Worm (Caenorhabditis elegans) whole organism, mixed stage, embryonic: ENCODE measurements around the gene fbxb-74.
A peak's percentile ranks its signal among the peaks of the same experiment; 100 is the strongest.

Experiments
- M03D4.4 ChIP-seq: sonication (generic microtip); optimal IDR thresholded peaks from 2 replicates; lab custom pipeline; 2017; ENCODE audit warnings: mild to moderate bottlenecking, missing genetic modification characterization, missing compliant biosample characterization
- bed-3 ChIP-seq: fragments of 200-800 bp; sonication (Bioruptor generic); optimal IDR thresholded peaks from 3 replicates; lab custom pipeline; 2018; ENCODE audit warnings: mild to moderate bottlenecking, missing genetic modification characterization, moderate library complexity, missing compliant biosample characterization
- ceh-39 ChIP-seq: fragments of 150-350 bp; optimal IDR thresholded peaks from 2 replicates; lab custom pipeline; 2014; ENCODE audit warnings: missing biosample characterization, missing genetic modification characterization
- ceh-43 ChIP-seq: fragments of 200-800 bp; sonication (Bioruptor generic); optimal IDR thresholded peaks from 2 replicates; lab custom pipeline; 2018; ENCODE audit warnings: mild to moderate bottlenecking, missing genetic modification characterization, moderate library complexity, missing compliant biosample characterization
- ceh-83 ChIP-seq: fragments of 200-800 bp; sonication (Bioruptor generic); optimal IDR thresholded peaks from 2 replicates; lab custom pipeline; 2018; ENCODE audit warnings: mild to moderate bottlenecking, missing genetic modification characterization, missing compliant biosample characterization
- ces-1 ChIP-seq: fragments of 150-350 bp; optimal IDR thresholded peaks from 2 replicates; lab custom pipeline; 2014; ENCODE audit warnings: missing biosample characterization, missing genetic modification reagents, missing genetic modification characterization
- cnd-1 ChIP-seq: fragments of 200-800 bp; sonication (Bioruptor generic); optimal IDR thresholded peaks from 2 replicates; lab custom pipeline; 2018; ENCODE audit warnings: mild to moderate bottlenecking, missing genetic modification characterization, missing compliant biosample characterization
- drap-1 ChIP-seq: fragments of 200-800 bp; sonication (Bioruptor generic); optimal IDR thresholded peaks from 3 replicates; lab custom pipeline; 2018; ENCODE audit warnings: mild to moderate bottlenecking, missing genetic modification characterization, missing compliant biosample characterization
- elt-1 ChIP-seq: sonication (generic microtip); optimal IDR thresholded peaks from 2 replicates; lab custom pipeline; 2017; ENCODE audit warnings: missing genetic modification characterization, mild to moderate bottlenecking, missing compliant biosample characterization, antibody characterized with exemption, moderate library complexity, borderline replicate concordance; ENCODE audit not compliant: insufficient read depth
- elt-3 ChIP-seq: fragments of 150-350 bp; optimal IDR thresholded peaks from 2 replicates; lab custom pipeline; 2014; ENCODE audit warnings: missing biosample characterization, missing genetic modification characterization
- flh-1 ChIP-seq: fragments of 200-800 bp; sonication (Bioruptor generic); optimal IDR thresholded peaks from 2 replicates; lab custom pipeline; 2018; ENCODE audit warnings: mild to moderate bottlenecking, missing genetic modification characterization, moderate library complexity, missing compliant biosample characterization
- ham-2 ChIP-seq: fragments of 200-800 bp; sonication (Bioruptor generic); optimal IDR thresholded peaks from 2 replicates; lab custom pipeline; 2018; ENCODE audit warnings: mild to moderate bottlenecking, missing genetic modification characterization, missing compliant biosample characterization
- hlh-1 ChIP-seq: fragments of 150-350 bp; optimal IDR thresholded peaks from 2 replicates; lab custom pipeline; 2014; ENCODE audit warnings: missing biosample characterization, missing genetic modification reagents, missing genetic modification characterization
- lin-13 ChIP-seq: fragments of 150-350 bp; optimal IDR thresholded peaks from 2 replicates; lab custom pipeline; 2014; ENCODE audit warnings: missing biosample characterization, missing genetic modification characterization
- lin-32 ChIP-seq: fragments of 200-800 bp; sonication (Bioruptor generic); optimal IDR thresholded peaks from 2 replicates; lab custom pipeline; 2018; ENCODE audit warnings: mild to moderate bottlenecking, missing genetic modification characterization, missing compliant biosample characterization
- lsy-2 ChIP-seq: fragments of 150-350 bp; optimal IDR thresholded peaks from 2 replicates; lab custom pipeline; 2014; ENCODE audit warnings: missing biosample characterization, missing genetic modification characterization
- mab-5 ChIP-seq: fragments of 150-350 bp; optimal IDR thresholded peaks from 2 replicates; lab custom pipeline; 2014; ENCODE audit warnings: missing biosample characterization, missing genetic modification characterization
- mep-1 ChIP-seq: fragments of 150-350 bp; optimal IDR thresholded peaks from 2 replicates; lab custom pipeline; 2017; ENCODE audit warnings: missing biosample characterization, missing genetic modification reagents, missing genetic modification characterization, inconsistent platforms
- mls-2 ChIP-seq: sonication (generic microtip); optimal IDR thresholded peaks from 2 replicates; lab custom pipeline; 2016; ENCODE audit warnings: mild to moderate bottlenecking, missing genetic modification characterization, moderate library complexity, missing compliant biosample characterization
- nhr-12 ChIP-seq: fragments of 150-350 bp; optimal IDR thresholded peaks from 2 replicates; lab custom pipeline; 2014; ENCODE audit warnings: missing biosample characterization, missing genetic modification characterization
- nhr-237 ChIP-seq: fragments of 150-350 bp; optimal IDR thresholded peaks from 2 replicates; lab custom pipeline; 2014; ENCODE audit warnings: missing biosample characterization, missing genetic modification characterization
- nhr-28 ChIP-seq: fragments of 150-350 bp; optimal IDR thresholded peaks from 2 replicates; lab custom pipeline; 2014; ENCODE audit warnings: missing biosample characterization, missing genetic modification characterization
- nhr-76 ChIP-seq: sonication (generic microtip); optimal IDR thresholded peaks from 2 replicates; lab custom pipeline; 2017; ENCODE audit warnings: missing biosample characterization, missing genetic modification characterization
- pha-4 ChIP-seq: fragments of 150-350 bp; optimal IDR thresholded peaks from 2 replicates; lab custom pipeline; 2018; ENCODE audit warnings: missing biosample characterization, missing genetic modification reagents, missing genetic modification characterization
- sem-2 ChIP-seq: fragments of 200-800 bp; sonication (Bioruptor generic); optimal IDR thresholded peaks from 2 replicates; lab custom pipeline; 2018; ENCODE audit warnings: mild to moderate bottlenecking, missing genetic modification characterization, missing compliant biosample characterization
- snpc-4 ChIP-seq: fragments of 150-350 bp; optimal IDR thresholded peaks from 2 replicates; lab custom pipeline; 2014; ENCODE audit warnings: missing biosample characterization, missing genetic modification characterization
- sptf-1 ChIP-seq: sonication (generic microtip); optimal IDR thresholded peaks from 2 replicates; lab custom pipeline; 2017; ENCODE audit warnings: mild to moderate bottlenecking, missing genetic modification characterization, moderate library complexity, missing compliant biosample characterization
- tbx-8 ChIP-seq: fragments of 200-800 bp; sonication (Bioruptor generic); optimal IDR thresholded peaks from 2 replicates; lab custom pipeline; 2018; ENCODE audit warnings: mild to moderate bottlenecking, missing genetic modification characterization, moderate library complexity, missing compliant biosample characterization
- unc-120 ChIP-seq: sonication (generic microtip); optimal IDR thresholded peaks from 2 replicates; lab custom pipeline; 2017; ENCODE audit warnings: missing genetic modification characterization, missing compliant biosample characterization; ENCODE audit not compliant: poor library complexity, severe bottlenecking
- unc-39 ChIP-seq: fragments of 150-350 bp; optimal IDR thresholded peaks from 2 replicates; lab custom pipeline; 2014; ENCODE audit warnings: missing biosample characterization, missing genetic modification characterization
- unc-62 ChIP-seq: fragments of 150-350 bp; optimal IDR thresholded peaks from 2 replicates; lab custom pipeline; 2014; ENCODE audit warnings: missing biosample characterization, missing genetic modification reagents, missing genetic modification characterization
- zip-8 ChIP-seq: fragments of 150-350 bp; optimal IDR thresholded peaks from 2 replicates; lab custom pipeline; 2014; ENCODE audit warnings: missing biosample characterization, missing genetic modification characterization
- ztf-11 ChIP-seq: fragments of 150-350 bp; optimal IDR thresholded peaks from 2 replicates; lab custom pipeline; 2014; ENCODE audit warnings: missing biosample characterization, missing genetic modification characterization

The fbxb-74 gene

ce11 chrIV:4413114-4413513 lies 26.0 kb downstream of the fbxb-74 start:
- no peak for TF ChIP-seq ceh-43 (GFP tag; lab: Kevin White, UChicago)

- peak; percentile 0 for TF ChIP-seq sem-2
- no peak for TF ChIP-seq tbx-8 (GFP tag; lab: Kevin White, UChicago)
- TF ChIP-seq unc-62 (GFP tag; lab: Kevin White, UChicago): no peak
- no peak for TF ChIP-seq mep-1 (tag; lab: Kevin White, UChicago)
- TF ChIP-seq sptf-1 (tag; lab: Kevin White, UChicago): no peak
- no peak for TF ChIP-seq nhr-28 (tag; lab: Kevin White, UChicago)
- no peak for TF ChIP-seq ham-2 (GFP tag; lab: Kevin White, UChicago)
- TF ChIP-seq unc-120 (tag; lab: Kevin White, UChicago): no peak
- TF ChIP-seq, all 35 proteins: peak for 1
Observed at ce11 chrIV:4411948-4412335, 27.1 kb downstream of the fbxb-74 start.

- TF ChIP-seq nhr-76 (tag; lab: Kevin White, UChicago): no peak
Observed at ce11 chrIV:4411311-4411947, 27.7 kb downstream of the fbxb-74 start.

ce11 chrIV:4410526-4410925 lies 28.6 kb downstream of the fbxb-74 start:
- TF ChIP-seq mep-1 (tag; lab: Kevin White, UChicago) (no peak), nhr-237 (tag; lab: Kevin White, UChicago) (no peak), nhr-76 (tag; lab: Kevin White, UChicago) (no peak), lin-13 (tag; lab: Kevin White, UChicago) (no peak)

ce11 chrIV:4408714-4409113 lies 30.4 kb downstream of the fbxb-74 start:
- TF ChIP-seq zip-8 (no peak), ces-1 (no peak), sem-2 (no peak), hlh-1 (tag; lab: Kevin White, UChicago) (no peak), nhr-76 (tag; lab: Kevin White, UChicago) (no peak), sptf-1 (tag; lab: Kevin White, UChicago) (no peak), elt-3 (tag; lab: Kevin White, UChicago) (no peak), bed-3 (GFP tag; lab: Kevin White, UChicago) (no peak), ceh-83 (no peak), unc-39 (tag; lab: Kevin White, UChicago) (no peak), M03D4.4 (tag; lab: Kevin White, UChicago) (no peak), lin-13 (tag; lab: Kevin White, UChicago) (no peak), mab-5 (tag; lab: Kevin White, UChicago) (no peak), mls-2 (no peak), flh-1 (no peak)

ce11 chrIV:4407055-4407461 lies 32.0 kb downstream of the fbxb-74 start:
- TF ChIP-seq drap-1 (GFP tag; lab: Kevin White, UChicago) (peak; percentile 20), tbx-8 (GFP tag; lab: Kevin White, UChicago) (no peak), pha-4 (peak; percentile 56), sem-2 (no peak), nhr-237 (tag; lab: Kevin White, UChicago) (peak; percentile 60), unc-120 (tag; lab: Kevin White, UChicago) (peak; percentile 48), M03D4.4 (tag; lab: Kevin White, UChicago) (peak; percentile 3), ztf-11 (no peak), lsy-2 (tag; lab: Kevin White, UChicago) (peak; percentile 11)
- TF ChIP-seq, all 35 proteins: peak for 6

- TF ChIP-seq nhr-12 (tag; lab: Kevin White, UChicago): no peak
- TF ChIP-seq snpc-4 (tag; lab: Kevin White, UChicago): no peak
- TF ChIP-seq mep-1 (tag; lab: Kevin White, UChicago): peak; percentile 71
- TF ChIP-seq elt-1 (tag; lab: Kevin White, UChicago): peak; percentile 37
- TF ChIP-seq lin-13 (tag; lab: Kevin White, UChicago): peak; percentile 41
- TF ChIP-seq mab-5 (tag; lab: Kevin White, UChicago): no peak
- no peak for TF ChIP-seq ztf-11
- peak; percentile 45 for TF ChIP-seq lsy-2 (tag; lab: Kevin White, UChicago)
- TF ChIP-seq ham-2 (GFP tag; lab: Kevin White, UChicago): peak; percentile 46
- TF ChIP-seq nhr-237 (tag; lab: Kevin White, UChicago): no peak
- TF ChIP-seq hlh-1 (tag; lab: Kevin White, UChicago): peak; percentile 55
- TF ChIP-seq sptf-1 (tag; lab: Kevin White, UChicago): peak; percentile 27
- peak; percentile 8 for TF ChIP-seq mls-2
- peak; percentile 17 for TF ChIP-seq ceh-43 (GFP tag; lab: Kevin White, UChicago)
- peak; percentile 54 for TF ChIP-seq cnd-1
- peak; percentile 5 for TF ChIP-seq drap-1 (GFP tag; lab: Kevin White, UChicago)
- peak; percentile 57 for TF ChIP-seq ceh-39 (tag; lab: Kevin White, UChicago)
- no peak for TF ChIP-seq zip-8
- peak; percentile 39 for TF ChIP-seq unc-62 (GFP tag; lab: Kevin White, UChicago)
- peak; percentile 55 for TF ChIP-seq pha-4
- peak; percentile 42 for TF ChIP-seq ces-1
- TF ChIP-seq elt-3 (tag; lab: Kevin White, UChicago): no peak
- TF ChIP-seq lin-32: peak; percentile 25
- TF ChIP-seq unc-120 (tag; lab: Kevin White, UChicago): peak; percentile 18
- no peak for TF ChIP-seq M03D4.4 (tag; lab: Kevin White, UChicago)
Observed at ce11 chrIV:4406054-4406539, 33.0 kb downstream of the fbxb-74 start.
